Worm (Caenorhabditis elegans) whole organism, late embryonic: Measurements from ENCODE around the gene bath-7.

Experiments used
- Y22D7AL.16 ChIP-seq: sonication (generic microtip); optimal IDR thresholded peaks from 2 replicates; lab custom pipeline; 2016; ENCODE audit warnings: missing genetic modification characterization, missing compliant biosample characterization
- ama-1 ChIP-seq: fragments of 150-350 bp; optimal IDR thresholded peaks from 2 replicates; lab custom pipeline; 2014
- ceh-14 ChIP-seq: sonication (generic microtip); optimal IDR thresholded peaks from 2 replicates; lab custom pipeline; 2016; ENCODE audit warnings: missing genotype, missing genetic modification characterization, missing compliant biosample characterization
- ceh-19 ChIP-seq: fragments of 200-800 bp; sonication (Bioruptor generic); optimal IDR thresholded peaks from 2 replicates; lab custom pipeline; 2018; ENCODE audit warnings: mild to moderate bottlenecking, missing genetic modification characterization, missing compliant biosample characterization
- ceh-22 ChIP-seq: sonication (generic microtip); optimal IDR thresholded peaks from 2 replicates; lab custom pipeline; 2017; ENCODE audit warnings: missing biosample characterization, missing genetic modification characterization
- ceh-30 ChIP-seq: fragments of 150-350 bp; optimal IDR thresholded peaks from 2 replicates; lab custom pipeline; 2014; ENCODE audit warnings: missing biosample characterization, missing genetic modification characterization
- ceh-48 ChIP-seq: sonication (generic microtip); optimal IDR thresholded peaks from 2 replicates; lab custom pipeline; 2016; ENCODE audit warnings: missing genetic modification characterization, inconsistent platforms, missing compliant biosample characterization
- ceh-6 ChIP-seq: fragments of 200-800 bp; sonication (Bioruptor generic); optimal IDR thresholded peaks from 2 replicates; lab custom pipeline; 2018; ENCODE audit warnings: mild to moderate bottlenecking, missing genetic modification characterization, missing compliant biosample characterization
- hlh-6 ChIP-seq: sonication (generic microtip); optimal IDR thresholded peaks from 2 replicates; lab custom pipeline; 2016; ENCODE audit warnings: missing genotype, missing genetic modification characterization, missing compliant biosample characterization
- mec-3 ChIP-seq: sonication (generic microtip); optimal IDR thresholded peaks from 2 replicates; lab custom pipeline; 2016; ENCODE audit warnings: borderline replicate concordance, missing genetic modification characterization, missing compliant biosample characterization
- pqm-1 ChIP-seq: sonication (generic microtip); optimal IDR thresholded peaks from 2 replicates; lab custom pipeline; 2016; ENCODE audit warnings: missing genetic modification characterization, missing compliant biosample characterization
- sox-4 ChIP-seq: sonication (generic microtip); optimal IDR thresholded peaks from 2 replicates; lab custom pipeline; 2017; ENCODE audit warnings: mild to moderate bottlenecking, missing genetic modification characterization, inconsistent platforms, missing compliant biosample characterization

- TF ChIP-seq ceh-19 (GFP tag; lab: Kevin White, UChicago) (no peak), pqm-1 (no peak), ama-1 (lab: Kevin White, UChicago) (no peak), Y22D7AL.16 (tag; lab: Kevin White, UChicago) (no peak), ceh-30 (tag; lab: Kevin White, UChicago) (no peak), mec-3 (tag; lab: Kevin White, UChicago) (no peak), hlh-6 (no peak), ceh-22 (tag; lab: Kevin White, UChicago) (no peak), ceh-48 (tag; lab: Kevin White, UChicago) (no peak), sox-4 (no peak), ceh-6 (GFP tag; lab: Kevin White, UChicago) (no peak), ceh-14 (tag; lab: Kevin White, UChicago) (no peak)
Observed at ce11 chrII:1897936-1898335, 23.0 kb downstream of the bath-7 start, which contains the start of gene C46F9.6.
